Fruit fly (Drosophila melanogaster) S2 (cell line): ENCODE results near the gene spn-B.

ENCODE experiments used
- CG8478 ChIP-seq: fragments of >200 bp; optimal IDR thresholded peaks from 2 replicates; lab custom pipeline; 2018
- CTCF ChIP-seq, 2 experiments: fragments of >200 bp; optimal IDR thresholded peaks; 2 replicates each; lab custom pipeline; 2018

spn-B gene

dm6 chr3R:14373192-14373827 is 45.5 kb downstream of the spn-B start:
- TF ChIP-seq CG8478 (lab: Kevin White, UChicago) = no peak
- TF ChIP-seq CTCF (optimal IDR thresholded peaks at IDR 0.05; lab: Kevin White, UChicago) = no peak

- TF ChIP-seq CTCF (optimal IDR thresholded peaks at IDR 0.05; lab: Kevin White, UChicago) (no peak), CG8478 (lab: Kevin White, UChicago) (no peak)
Measured at dm6 chr3R:14373828-14374217, 46.0 kb downstream of the spn-B start.
